Worm (Caenorhabditis elegans) whole organism, L1 larva: ENCODE results near the gene cysl-3.

Experiments used
- ama-1 ChIP-seq: fragments of 150-350 bp; optimal IDR thresholded peaks from 2 replicates; lab custom pipeline; 2014
- elt-2 ChIP-seq: sonication (generic microtip); optimal IDR thresholded peaks from 2 replicates; lab custom pipeline; 2016; ENCODE audit warnings: missing genetic modification characterization, mild to moderate bottlenecking, inconsistent platforms, missing compliant biosample characterization, missing genetic modification reagents
- fkh-10 ChIP-seq: sonication (generic microtip); optimal IDR thresholded peaks from 2 replicates; lab custom pipeline; 2017; ENCODE audit warnings: missing biosample characterization, missing genetic modification reagents, missing genetic modification characterization
- hlh-17 ChIP-seq: fragments of 200-800 bp; sonication (Bioruptor generic); optimal IDR thresholded peaks from 2 replicates; lab custom pipeline; 2018; ENCODE audit warnings: missing genetic modification characterization, mild to moderate bottlenecking, missing compliant biosample characterization, moderate library complexity, borderline replicate concordance
- irx-1 ChIP-seq: sonication (generic microtip); optimal IDR thresholded peaks from 2 replicates; lab custom pipeline; 2016; ENCODE audit warnings: missing genetic modification characterization, missing compliant biosample characterization
- isw-1 ChIP-seq: fragments of 200-800 bp; sonication (Bioruptor generic); IDR thresholded peaks from 2 replicates; pipeline ENCODE4 v1.3.6; 2022; ENCODE audit warnings: missing genetic modification characterization, missing compliant biosample characterization
- mep-1 ChIP-seq: fragments of 150-350 bp; optimal IDR thresholded peaks from 2 replicates; lab custom pipeline; 2014; ENCODE audit warnings: missing biosample characterization, missing genetic modification characterization
- nhr-11 ChIP-seq: fragments of 150-350 bp; optimal IDR thresholded peaks from 2 replicates; lab custom pipeline; 2014; ENCODE audit warnings: missing biosample characterization, missing genetic modification characterization
- nhr-237 ChIP-seq: fragments of 150-350 bp; optimal IDR thresholded peaks from 2 replicates; lab custom pipeline; 2014; ENCODE audit warnings: missing biosample characterization, missing genetic modification characterization
- nhr-28 ChIP-seq: fragments of 150-350 bp; optimal IDR thresholded peaks from 2 replicates; lab custom pipeline; 2014; ENCODE audit warnings: missing biosample characterization, missing genetic modification characterization
- rnt-1 ChIP-seq: sonication (generic microtip); optimal IDR thresholded peaks from 2 replicates; lab custom pipeline; 2016; ENCODE audit warnings: mild to moderate bottlenecking, missing genetic modification characterization, moderate library complexity, missing compliant biosample characterization
- unc-62 ChIP-seq: fragments of 150-350 bp; optimal IDR thresholded peaks from 2 replicates; lab custom pipeline; 2014; ENCODE audit warnings: missing biosample characterization, missing genetic modification reagents, missing genetic modification characterization

- TF ChIP-seq isw-1 (GFP tag; lab: Robert Waterston, UW) (no peak), nhr-28 (tag; lab: Kevin White, UChicago) (no peak), hlh-17 (GFP tag; lab: Kevin White, UChicago) (no peak), nhr-11 (tag; lab: Kevin White, UChicago) (no peak), elt-2 (tag; lab: Kevin White, UChicago) (no peak), fkh-10 (GFP tag; lab: Kevin White, UChicago) (no peak), irx-1 (no peak), mep-1 (tag; lab: Kevin White, UChicago) (no peak), rnt-1 (tag; lab: Kevin White, UChicago) (no peak), nhr-237 (tag; lab: Kevin White, UChicago) (no peak), unc-62 (GFP tag; lab: Kevin White, UChicago) (no peak), ama-1 (no peak)
Measured at ce11 chrV:3760839-3761238, 15.1 kb downstream of the cysl-3 start, which contains the start of gene oac-55.
